Fruit fly (Drosophila melanogaster) whole organism, adult: ENCODE data around the gene ds.

Experiments
- CG11617 ChIP-seq: fragments of 200-800 bp; sonication (Bioruptor generic); optimal IDR thresholded peaks from 2 replicates; lab custom pipeline; 2017; ENCODE audit warnings: mild to moderate bottlenecking, missing biosample characterization, missing genetic modification reagents, missing genetic modification characterization
- CG14711 ChIP-seq: fragments of 200-800 bp; sonication (Bioruptor generic); optimal IDR thresholded peaks from 2 replicates; lab custom pipeline; 2018; ENCODE audit warnings: missing biosample characterization, mild to moderate bottlenecking, missing genetic modification characterization, moderate library complexity
- CG33017 ChIP-seq: fragments of 200-800 bp; sonication (Bioruptor generic); optimal IDR thresholded peaks from 2 replicates; lab custom pipeline; 2018; ENCODE audit warnings: missing biosample characterization, mild to moderate bottlenecking, missing genetic modification characterization, moderate library complexity
- CG5204 ChIP-seq: fragments of 200-800 bp; sonication (Bioruptor generic); optimal IDR thresholded peaks from 2 replicates; lab custom pipeline; 2016; ENCODE audit warnings: missing biosample characterization, missing genetic modification characterization
- Hr96 ChIP-seq: fragments of 200-800 bp; sonication (Bioruptor generic); optimal IDR thresholded peaks from 2 replicates; lab custom pipeline; 2016; ENCODE audit warnings: missing biosample characterization, missing genetic modification characterization
- Mnt ChIP-seq: fragments of 200-800 bp; sonication (Bioruptor generic); optimal IDR thresholded peaks from 2 replicates; lab custom pipeline; 2016; ENCODE audit warnings: missing biosample characterization, mild to moderate bottlenecking, missing genetic modification characterization
- bab1 ChIP-seq: fragments of 200-800 bp; sonication (Bioruptor generic); optimal IDR thresholded peaks from 3 replicates; lab custom pipeline; 2019; ENCODE audit warnings: missing biosample characterization, mild to moderate bottlenecking, missing genetic modification characterization, moderate library complexity
- cic ChIP-seq: fragments of 200-800 bp; sonication (Bioruptor generic); optimal IDR thresholded peaks from 2 replicates; lab custom pipeline; 2017; ENCODE audit warnings: missing biosample characterization, mild to moderate bottlenecking, missing genetic modification characterization, moderate library complexity
- kay ChIP-seq: fragments of 200-800 bp; sonication (Bioruptor generic); peaks from one replicate; lab custom pipeline; 2016; ENCODE audit warnings: missing biosample characterization, missing genetic modification characterization, borderline replicate concordance

dm6 chr2L:735772-736171 lies 21.0 kb upstream of the ds start:
- TF ChIP-seq kay (GFP tag; lab: Kevin White, UChicago) = no peak
- TF ChIP-seq cic (GFP tag; lab: Kevin White, UChicago) = no peak
- TF ChIP-seq CG33017 (tag; lab: Kevin White, UChicago) = no peak
- TF ChIP-seq CG14711 (tag; lab: Kevin White, UChicago) = no peak
- TF ChIP-seq Mnt (GFP tag; lab: Kevin White, UChicago) = no peak
- TF ChIP-seq bab1 (GFP tag; lab: Kevin White, UChicago) = no peak
- no peak for TF ChIP-seq CG11617 (GFP tag; lab: Kevin White, UChicago)
- no peak for TF ChIP-seq Hr96 (GFP tag; lab: Kevin White, UChicago)
- TF ChIP-seq CG5204 (GFP tag; lab: Kevin White, UChicago) = no peak
